Worm (Caenorhabditis elegans) whole organism, mixed stage, embryonic: ENCODE measurements around the gene ZK666.4.
"Not testable (repeated sequence)": the region's sequence is repeated elsewhere in the genome, so short reads cannot be mapped to it uniquely, and the experiment has no call there.

ENCODE experiments used
- bed-3 ChIP-seq: fragments of 200-800 bp; sonication (Bioruptor generic); optimal IDR thresholded peaks from 3 replicates; lab custom pipeline; 2018; ENCODE audit warnings: mild to moderate bottlenecking, missing genetic modification characterization, moderate library complexity, missing compliant biosample characterization
- elt-1 ChIP-seq: sonication (generic microtip); optimal IDR thresholded peaks from 2 replicates; lab custom pipeline; 2017; ENCODE audit warnings: missing genetic modification characterization, mild to moderate bottlenecking, missing compliant biosample characterization, antibody characterized with exemption, moderate library complexity, borderline replicate concordance; ENCODE audit not compliant: insufficient read depth
- lin-32 ChIP-seq: fragments of 200-800 bp; sonication (Bioruptor generic); optimal IDR thresholded peaks from 2 replicates; lab custom pipeline; 2018; ENCODE audit warnings: mild to moderate bottlenecking, missing genetic modification characterization, missing compliant biosample characterization
- nhr-237 ChIP-seq: fragments of 150-350 bp; optimal IDR thresholded peaks from 2 replicates; lab custom pipeline; 2014; ENCODE audit warnings: missing biosample characterization, missing genetic modification characterization
- nhr-28 ChIP-seq: fragments of 150-350 bp; optimal IDR thresholded peaks from 2 replicates; lab custom pipeline; 2014; ENCODE audit warnings: missing biosample characterization, missing genetic modification characterization
- pha-4 ChIP-seq: fragments of 150-350 bp; optimal IDR thresholded peaks from 2 replicates; lab custom pipeline; 2018; ENCODE audit warnings: missing biosample characterization, missing genetic modification reagents, missing genetic modification characterization
- tbx-8 ChIP-seq: fragments of 200-800 bp; sonication (Bioruptor generic); optimal IDR thresholded peaks from 2 replicates; lab custom pipeline; 2018; ENCODE audit warnings: mild to moderate bottlenecking, missing genetic modification characterization, moderate library complexity, missing compliant biosample characterization

- not testable (repeated sequence) for TF ChIP-seq tbx-8 (GFP tag; lab: Kevin White, UChicago); nhr-28 (tag; lab: Kevin White, UChicago); bed-3 (GFP tag; lab: Kevin White, UChicago); pha-4; nhr-237 (tag; lab: Kevin White, UChicago); elt-1 (tag; lab: Kevin White, UChicago); lin-32 (GFP tag; lab: Kevin White, UChicago)
These were observed 16.0 kb downstream of the ZK666.4 start, which contains the start of gene ZK666.8 for ce11 chrII:10493034-10493433.
